Worm (Caenorhabditis elegans): ENCODE results near the gene EGAP2.1.

- TF ChIP-seq lsy-27 (tag; optimal IDR thresholded peaks at IDR 0.05; ENCODE audit: borderline replicate concordance, insufficient read depth): no peak
- no peak for TF ChIP-seq ceh-58 (GFP tag; IDR thresholded peaks at IDR 0.05)
Measured at ce11 chrII:5225284-5225683, 5.9 kb upstream of the EGAP2.1 start, which contains the start of gene dsh-1.
